Fruit fly (Drosophila melanogaster) whole organism, adult: ENCODE data around the gene CG9154.

Source experiments
- CG14711 ChIP-seq: fragments of 200-800 bp; sonication (Bioruptor generic); optimal IDR thresholded peaks from 2 replicates; lab custom pipeline; 2018; ENCODE audit warnings: missing biosample characterization, mild to moderate bottlenecking, missing genetic modification characterization, moderate library complexity
- CG1620 ChIP-seq: fragments of 200-800 bp; sonication (Bioruptor generic); optimal IDR thresholded peaks from 2 replicates; lab custom pipeline; 2016; ENCODE audit warnings: missing biosample characterization, missing genetic modification characterization
- CG33017 ChIP-seq: fragments of 200-800 bp; sonication (Bioruptor generic); optimal IDR thresholded peaks from 2 replicates; lab custom pipeline; 2018; ENCODE audit warnings: missing biosample characterization, mild to moderate bottlenecking, missing genetic modification characterization, moderate library complexity
- Clk ChIP-seq: fragments of 200-800 bp; sonication (Bioruptor generic); optimal IDR thresholded peaks from 2 replicates; lab custom pipeline; 2017; ENCODE audit warnings: missing biosample characterization, missing genetic modification characterization
- Hr96 ChIP-seq: fragments of 200-800 bp; sonication (Bioruptor generic); optimal IDR thresholded peaks from 2 replicates; lab custom pipeline; 2016; ENCODE audit warnings: missing biosample characterization, missing genetic modification characterization
- Mnt ChIP-seq: fragments of 200-800 bp; sonication (Bioruptor generic); optimal IDR thresholded peaks from 2 replicates; lab custom pipeline; 2016; ENCODE audit warnings: missing biosample characterization, mild to moderate bottlenecking, missing genetic modification characterization
- bab1 ChIP-seq: fragments of 200-800 bp; sonication (Bioruptor generic); optimal IDR thresholded peaks from 3 replicates; lab custom pipeline; 2019; ENCODE audit warnings: missing biosample characterization, mild to moderate bottlenecking, missing genetic modification characterization, moderate library complexity
- cic ChIP-seq: fragments of 200-800 bp; sonication (Bioruptor generic); optimal IDR thresholded peaks from 2 replicates; lab custom pipeline; 2017; ENCODE audit warnings: missing biosample characterization, mild to moderate bottlenecking, missing genetic modification characterization, moderate library complexity
- pad ChIP-seq: fragments of 200-800 bp; sonication (Bioruptor generic); optimal IDR thresholded peaks from 3 replicates; lab custom pipeline; 2017; ENCODE audit warnings: missing biosample characterization, missing genetic modification characterization, mild to moderate bottlenecking, moderate library complexity, missing genetic modification reagents
- tj ChIP-seq: fragments of 200-800 bp; sonication (Bioruptor generic); optimal IDR thresholded peaks from 3 replicates; lab custom pipeline; 2017; ENCODE audit warnings: missing biosample characterization, mild to moderate bottlenecking, missing genetic modification characterization, moderate library complexity

dm6 chr2L:6020535-6020934 lies 50.0 kb downstream of the CG9154 start, which contains the start of gene CG13996:
- TF ChIP-seq tj (GFP tag; lab: Kevin White, UChicago) (no peak), CG1620 (GFP tag; lab: Kevin White, UChicago) (no peak), Hr96 (GFP tag; lab: Kevin White, UChicago) (no peak), CG14711 (tag; lab: Kevin White, UChicago) (no peak), bab1 (no peak), Clk (GFP tag; lab: Kevin White, UChicago) (no peak), CG33017 (tag; lab: Kevin White, UChicago) (no peak), Mnt (no peak), pad (GFP tag; lab: Kevin White, UChicago) (no peak), cic (no peak)
